Worm (Caenorhabditis elegans): ENCODE measurements around the gene C34E11.4.

C34E11.4 gene

ce11 chrX:11818711-11819110 lies 14.7 kb downstream of the C34E11.4 start:
- TF ChIP-seq dao-5 (tag; optimal IDR thresholded peaks at IDR 0.05) (no peak), W03F9.2 (tag; optimal IDR thresholded peaks at IDR 0.05) (no peak), him-1 (tag; optimal IDR thresholded peaks at IDR 0.05) (no peak)

ce11 chrX:11821159-11821720 lies 17.2 kb downstream of the C34E11.4 start:
- TF ChIP-seq him-1 (tag; optimal IDR thresholded peaks at IDR 0.05) (no peak), dao-5 (tag; optimal IDR thresholded peaks at IDR 0.05) (no peak), W03F9.2 (tag; optimal IDR thresholded peaks at IDR 0.05) (no peak)

- TF ChIP-seq dao-5 (tag; optimal IDR thresholded peaks at IDR 0.05) (no peak), him-1 (tag; optimal IDR thresholded peaks at IDR 0.05) (no peak), W03F9.2 (tag; optimal IDR thresholded peaks at IDR 0.05) (no peak)
Observed at ce11 chrX:11823704-11824103, 19.7 kb downstream of the C34E11.4 start, which contains the start of gene tag-241. TSS of gene tag-241 (plus strand) at chrX:11824004.

ce11 chrX:11826892-11827291 lies 22.9 kb downstream of the C34E11.4 start:
- TF ChIP-seq him-1 (tag; optimal IDR thresholded peaks at IDR 0.05) (no peak), dao-5 (tag; optimal IDR thresholded peaks at IDR 0.05) (no peak), W03F9.2 (tag; optimal IDR thresholded peaks at IDR 0.05) (no peak)

- no peak for TF ChIP-seq him-1 (tag; optimal IDR thresholded peaks at IDR 0.05)
- no peak for TF ChIP-seq W03F9.2 (tag; optimal IDR thresholded peaks at IDR 0.05)
- TF ChIP-seq dao-5 (tag; optimal IDR thresholded peaks at IDR 0.05): no peak
Observed at ce11 chrX:11827528-11827927, 23.5 kb downstream of the C34E11.4 start.

ce11 chrX:11828661-11829060 lies 24.7 kb downstream of the C34E11.4 start:
- no peak for TF ChIP-seq dao-5 (tag; optimal IDR thresholded peaks at IDR 0.05)
- TF ChIP-seq W03F9.2 (tag; optimal IDR thresholded peaks at IDR 0.05): no peak
- TF ChIP-seq him-1 (tag; optimal IDR thresholded peaks at IDR 0.05): no peak

- TF ChIP-seq dao-5 (tag; optimal IDR thresholded peaks at IDR 0.05) (no peak), him-1 (tag; optimal IDR thresholded peaks at IDR 0.05) (no peak), W03F9.2 (tag; optimal IDR thresholded peaks at IDR 0.05) (no peak)
Observed at ce11 chrX:11837378-11837777, 33.4 kb downstream of the C34E11.4 start, which contains the start of gene taf-7.1. TSS of gene taf-7.1 (minus strand) at chrX:11837478.

- TF ChIP-seq W03F9.2 (tag; optimal IDR thresholded peaks at IDR 0.05) (no peak), dao-5 (tag; optimal IDR thresholded peaks at IDR 0.05) (no peak), him-1 (tag; optimal IDR thresholded peaks at IDR 0.05) (no peak)
Observed at ce11 chrX:11843363-11843762, 39.4 kb downstream of the C34E11.4 start, which contains the start of gene F54F7.2. TSS of gene F54F7.2 (plus strand) at chrX:11843663.

- no peak for TF ChIP-seq him-1 (tag; optimal IDR thresholded peaks at IDR 0.05)
Observed at ce11 chrX:11848618-11849017, 44.6 kb downstream of the C34E11.4 start, which contains the start of gene F54F7.9. TSS of gene F54F7.9 (minus strand) at chrX:11848718.

ce11 chrX:11850082-11850481 lies 46.1 kb downstream of the C34E11.4 start, which contains the start of gene F54F7.3:
TSS of gene F54F7.3 (minus strand) at chrX:11850182.
- TF ChIP-seq dao-5 (tag; optimal IDR thresholded peaks at IDR 0.05) (no peak), W03F9.2 (tag; optimal IDR thresholded peaks at IDR 0.05) (no peak), him-1 (tag; optimal IDR thresholded peaks at IDR 0.05) (no peak)

ce11 chrX:11850572-11850971 lies 46.6 kb downstream of the C34E11.4 start, which contains the start of gene F54F7.14:
TSS of gene F54F7.14 (plus strand) at chrX:11850872.
- TF ChIP-seq him-1 (tag; optimal IDR thresholded peaks at IDR 0.05): no peak
- TF ChIP-seq dao-5 (tag; optimal IDR thresholded peaks at IDR 0.05): no peak
- no peak for TF ChIP-seq W03F9.2 (tag; optimal IDR thresholded peaks at IDR 0.05)

ce11 chrX:11852494-11852893 lies 48.5 kb downstream of the C34E11.4 start, which contains the start of gene xtr-1:
TSS of gene xtr-1 (plus strand) at chrX:11852794.
- TF ChIP-seq him-1 (tag; optimal IDR thresholded peaks at IDR 0.05): no peak
- no peak for TF ChIP-seq dao-5 (tag; optimal IDR thresholded peaks at IDR 0.05)
- TF ChIP-seq W03F9.2 (tag; optimal IDR thresholded peaks at IDR 0.05): no peak

ce11 chrX:11854432-11854831 lies 50.4 kb downstream of the C34E11.4 start:
- no peak for TF ChIP-seq dao-5 (tag; optimal IDR thresholded peaks at IDR 0.05)
- no peak for TF ChIP-seq W03F9.2 (tag; optimal IDR thresholded peaks at IDR 0.05)
- no peak for TF ChIP-seq him-1 (tag; optimal IDR thresholded peaks at IDR 0.05)

ce11 chrX:11854903-11855302 lies 50.9 kb downstream of the C34E11.4 start, which contains the start of gene F54F7.8:
TSS of gene F54F7.8 (minus strand) at chrX:11855003.
- no peak for TF ChIP-seq W03F9.2 (tag; optimal IDR thresholded peaks at IDR 0.05)
- TF ChIP-seq dao-5 (tag; optimal IDR thresholded peaks at IDR 0.05): no peak
- no peak for TF ChIP-seq him-1 (tag; optimal IDR thresholded peaks at IDR 0.05)

Data from whole organism, L4/young adult.